Fruit fly (Drosophila melanogaster) whole organism, wandering third instar larva: ENCODE measurements around the gene sbr.

Source experiments
- Abd-B ChIP-seq: fragments of >200 bp; optimal IDR thresholded peaks from 2 replicates; lab custom pipeline; 2017; ENCODE audit warnings: missing biosample characterization, missing genetic modification characterization
- CG32264 ChIP-seq: fragments of 200-800 bp; sonication (Bioruptor generic); optimal IDR thresholded peaks from 2 replicates; lab custom pipeline; 2016; ENCODE audit warnings: missing biosample characterization, missing genetic modification characterization
- CG9705 ChIP-seq: fragments of 200-800 bp; sonication (Bioruptor generic); optimal IDR thresholded peaks from 2 replicates; lab custom pipeline; 2018; ENCODE audit warnings: missing biosample characterization, mild to moderate bottlenecking, missing genetic modification characterization
- CrebA ChIP-seq: fragments of 200-800 bp; sonication (Bioruptor generic); optimal IDR thresholded peaks from 2 replicates; lab custom pipeline; 2016; ENCODE audit warnings: missing biosample characterization, mild to moderate bottlenecking, missing genetic modification characterization, borderline replicate concordance
- Dfd ChIP-seq: fragments of >200 bp; optimal IDR thresholded peaks from 2 replicates; lab custom pipeline; 2017; ENCODE audit warnings: missing biosample characterization, missing genetic modification characterization
- Dif ChIP-seq: fragments of 200-275, 200-300 bp; sonication (Bioruptor generic); optimal IDR thresholded peaks from 2 replicates; lab custom pipeline; 2018; ENCODE audit warnings: missing biosample characterization, missing genetic modification characterization; ENCODE audit not compliant: partially characterized antibody
- GATAd ChIP-seq: sonication (Bioruptor generic); optimal IDR thresholded peaks from 2 replicates; lab custom pipeline; 2016; ENCODE audit warnings: missing biosample characterization, missing genetic modification characterization
- HLH106 ChIP-seq: fragments of 200-800 bp; optimal IDR thresholded peaks from 3 replicates; lab custom pipeline; 2019; ENCODE audit warnings: missing biosample characterization, mild to moderate bottlenecking, missing genetic modification characterization, moderate library complexity
- Hnf4 ChIP-seq: fragments of 200-800 bp; sonication (Bioruptor generic); optimal IDR thresholded peaks from 2 replicates; lab custom pipeline; 2016; ENCODE audit warnings: missing biosample characterization, mild to moderate bottlenecking, missing genetic modification characterization
- Hr78 ChIP-seq: fragments of >200 bp; optimal IDR thresholded peaks from 2 replicates; lab custom pipeline; 2017; ENCODE audit warnings: missing biosample characterization, missing genetic modification characterization
- Hr83 ChIP-seq: fragments of 200-300 bp; sonication (Bioruptor generic); optimal IDR thresholded peaks from 2 replicates; lab custom pipeline; 2016; ENCODE audit warnings: missing biosample characterization, mild to moderate bottlenecking, missing genetic modification characterization, moderate library complexity; ENCODE audit not compliant: poor library complexity, severe bottlenecking
- Jra ChIP-seq: sonication (Bioruptor generic); optimal IDR thresholded peaks from 2 replicates; lab custom pipeline; 2016; ENCODE audit warnings: missing biosample characterization, missing genetic modification characterization
- Mio ChIP-seq: sonication (Bioruptor generic); optimal IDR thresholded peaks from 2 replicates; lab custom pipeline; 2016; ENCODE audit warnings: missing biosample characterization, missing genetic modification characterization
- Myc ChIP-seq: fragments of >200 bp; optimal IDR thresholded peaks from 2 replicates; lab custom pipeline; 2017
- N ChIP-seq: fragments of >200 bp; optimal IDR thresholded peaks from 2 replicates; lab custom pipeline; 2018; ENCODE audit warnings: missing biosample characterization, missing external identifiers, missing genetic modification characterization
- OdsH ChIP-seq: fragments of 200-800 bp; sonication (Bioruptor generic); optimal IDR thresholded peaks from 2 replicates; lab custom pipeline; 2016; ENCODE audit warnings: missing biosample characterization, mild to moderate bottlenecking, missing genetic modification characterization
- Rel ChIP-seq, 2 experiments: fragments of 200-800 bp; sonication (Bioruptor generic) in 1 of 2; optimal IDR thresholded peaks; 2 replicates in 1 of 2; 3 replicates in 1 of 2; lab custom pipeline; 2016 to 2019; ENCODE audit warnings: mild to moderate bottlenecking in 2 of 2, missing biosample characterization in 2 of 2, missing genetic modification characterization in 2 of 2, moderate library complexity in 1 of 2
- Sp1 ChIP-seq: fragments of 200-800 bp; sonication (Bioruptor generic); optimal IDR thresholded peaks from 3 replicates; lab custom pipeline; 2019; ENCODE audit warnings: missing biosample characterization, mild to moderate bottlenecking, missing genetic modification characterization, moderate library complexity
- Vsx2 ChIP-seq: fragments of 200-300, 225-300 bp; sonication (Bioruptor generic); optimal IDR thresholded peaks from 2 replicates; lab custom pipeline; 2018; ENCODE audit warnings: missing biosample characterization, missing genetic modification characterization; ENCODE audit not compliant: partially characterized antibody
- br ChIP-seq: fragments of 200-800 bp; sonication (Bioruptor generic); optimal IDR thresholded peaks from 2 replicates; lab custom pipeline; 2016; ENCODE audit warnings: missing biosample characterization, missing genetic modification characterization
- brk ChIP-seq: fragments of 200-800 bp; sonication (Bioruptor generic); optimal IDR thresholded peaks from 2 replicates; lab custom pipeline; 2016; ENCODE audit warnings: missing biosample characterization, mild to moderate bottlenecking, missing genetic modification characterization
- dl ChIP-seq, 2 experiments: fragments of 175-275, 200-275 bp in 1 of 2; fragments of 200-275 bp in 1 of 2; sonication (Bioruptor generic); optimal IDR thresholded peaks; lab custom pipeline; 2018; ENCODE audit warnings: mild to moderate bottlenecking in 2 of 2, missing biosample characterization in 2 of 2, missing genetic modification characterization in 2 of 2, moderate library complexity in 2 of 2; ENCODE audit not compliant: partially characterized antibody in 2 of 2, insufficient read depth in 1 of 2
- dmrt93B ChIP-seq: fragments of 200-800 bp; sonication (Bioruptor generic); optimal IDR thresholded peaks from 2 replicates; lab custom pipeline; 2018; ENCODE audit warnings: missing biosample characterization, mild to moderate bottlenecking, missing genetic modification characterization
- dsf ChIP-seq: sonication (Bioruptor generic); optimal IDR thresholded peaks from 2 replicates; lab custom pipeline; 2016; ENCODE audit warnings: missing biosample characterization, missing genetic modification characterization, borderline replicate concordance
- ey ChIP-seq: fragments of 200-800 bp; sonication (Bioruptor generic); optimal IDR thresholded peaks from 2 replicates; lab custom pipeline; 2016; ENCODE audit warnings: missing biosample characterization, missing genetic modification characterization
- foxo ChIP-seq, 2 experiments: fragments of 200-800 bp; sonication (Bioruptor generic); optimal IDR thresholded peaks; 2 replicates in 1 of 2; 3 replicates in 1 of 2; lab custom pipeline; 2016 to 2017; ENCODE audit warnings: missing biosample characterization in 2 of 2, missing genetic modification characterization in 2 of 2
- fru ChIP-seq: fragments of 200-800 bp; sonication (Bioruptor generic); optimal IDR thresholded peaks from 3 replicates; lab custom pipeline; 2016; ENCODE audit warnings: missing biosample characterization, mild to moderate bottlenecking, missing genetic modification characterization
- h ChIP-seq: fragments of 200-800 bp; sonication (Bioruptor generic); optimal IDR thresholded peaks from 3 replicates; lab custom pipeline; 2016; ENCODE audit warnings: missing biosample characterization, mild to moderate bottlenecking, missing genetic modification characterization
- jim ChIP-seq: fragments of 175-275, 200-325 bp; sonication (Bioruptor generic); optimal IDR thresholded peaks from 2 replicates; lab custom pipeline; 2016; ENCODE audit warnings: missing biosample characterization, mild to moderate bottlenecking, missing genetic modification characterization
- lola ChIP-seq: fragments of >200 bp; optimal IDR thresholded peaks from 2 replicates; lab custom pipeline; 2017; ENCODE audit warnings: missing biosample characterization, missing genetic modification characterization
- pan ChIP-seq: fragments of >200 bp; optimal IDR thresholded peaks from 2 replicates; lab custom pipeline; 2017
- psq ChIP-seq: fragments of 200-800 bp; sonication (Bioruptor generic); optimal IDR thresholded peaks from 3 replicates; lab custom pipeline; 2017; ENCODE audit warnings: missing biosample characterization, mild to moderate bottlenecking, missing genetic modification characterization, moderate library complexity
- rgr ChIP-seq: fragments of 200-800 bp; sonication (Bioruptor generic); optimal IDR thresholded peaks from 3 replicates; lab custom pipeline; 2016; ENCODE audit warnings: missing biosample characterization, mild to moderate bottlenecking, missing genetic modification characterization
- sage ChIP-seq: fragments of 200-800 bp; sonication (Bioruptor generic); optimal IDR thresholded peaks from 2 replicates; lab custom pipeline; 2016; ENCODE audit warnings: missing biosample characterization, mild to moderate bottlenecking, missing genetic modification characterization
- sv ChIP-seq: fragments of 200-800 bp; sonication (Bioruptor generic); optimal IDR thresholded peaks from 3 replicates; lab custom pipeline; 2016; ENCODE audit warnings: missing biosample characterization, missing genetic modification characterization
- tai ChIP-seq: sonication (Bioruptor generic); optimal IDR thresholded peaks from 2 replicates; lab custom pipeline; 2016; ENCODE audit warnings: missing biosample characterization, missing genetic modification characterization
- usp ChIP-seq: fragments of >200 bp; optimal IDR thresholded peaks from 2 replicates; lab custom pipeline; 2017; ENCODE audit warnings: missing biosample characterization, missing genetic modification characterization
- woc ChIP-seq: sonication (Bioruptor generic); optimal IDR thresholded peaks from 2 replicates; lab custom pipeline; 2016; ENCODE audit warnings: missing biosample characterization, mild to moderate bottlenecking, missing genetic modification characterization

Gene sbr

DNA sequence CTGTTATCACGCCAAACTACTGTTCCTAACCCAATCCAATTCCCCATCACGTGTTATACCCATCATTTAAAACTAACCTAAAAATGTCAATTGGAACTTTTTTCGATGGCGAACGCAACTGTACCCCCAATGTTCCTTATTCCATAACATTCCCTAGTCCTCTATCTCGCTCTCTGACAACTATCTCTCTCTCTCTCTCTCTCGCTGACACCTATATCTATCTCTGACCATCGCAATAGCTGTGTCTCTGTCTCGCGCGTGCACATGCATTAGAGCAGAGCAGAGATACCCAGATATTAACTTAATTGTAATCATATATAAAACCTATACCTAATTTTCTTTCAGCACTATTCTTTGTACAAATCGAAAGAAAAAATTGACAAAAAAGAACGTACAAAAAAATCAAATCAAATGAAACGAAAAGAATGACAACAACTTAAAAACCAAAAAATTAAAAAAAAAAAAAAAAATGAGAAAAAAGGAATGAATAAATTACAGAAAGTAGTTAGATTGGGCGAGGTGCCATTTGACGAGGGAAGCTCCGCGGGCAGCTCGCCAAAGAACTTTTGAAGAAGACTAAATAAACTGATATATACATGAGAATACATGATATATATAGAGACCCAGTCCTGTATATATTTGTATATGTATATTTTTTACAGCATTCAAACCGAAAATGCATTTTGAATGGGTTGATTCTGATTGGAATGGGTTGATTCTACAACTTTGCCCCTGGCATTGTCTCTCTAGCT, 18.9 kb upstream of the sbr start:
- TF ChIP-seq Hr78 (GFP tag; lab: Kevin White, UChicago), result no peak
- TF ChIP-seq usp (GFP tag; lab: Kevin White, UChicago), result no peak
- no peak for TF ChIP-seq Abd-B (GFP tag; lab: Kevin White, UChicago)
- TF ChIP-seq N, result no peak
- no peak for TF ChIP-seq woc (GFP tag; lab: Kevin White, UChicago)
- TF ChIP-seq CG9705 (GFP tag; lab: Kevin White, UChicago), result no peak
- no peak for TF ChIP-seq pan (lab: Kevin White, UChicago)
- TF ChIP-seq GATAd (GFP tag; lab: Kevin White, UChicago), result no peak
- no peak for TF ChIP-seq foxo (GFP tag; optimal IDR thresholded peaks at IDR 0.05; lab: Kevin White, UChicago)
- no peak for TF ChIP-seq Sp1
- TF ChIP-seq fru (GFP tag; lab: Kevin White, UChicago), result no peak
- no peak for TF ChIP-seq h (GFP tag; lab: Kevin White, UChicago)

DNA sequence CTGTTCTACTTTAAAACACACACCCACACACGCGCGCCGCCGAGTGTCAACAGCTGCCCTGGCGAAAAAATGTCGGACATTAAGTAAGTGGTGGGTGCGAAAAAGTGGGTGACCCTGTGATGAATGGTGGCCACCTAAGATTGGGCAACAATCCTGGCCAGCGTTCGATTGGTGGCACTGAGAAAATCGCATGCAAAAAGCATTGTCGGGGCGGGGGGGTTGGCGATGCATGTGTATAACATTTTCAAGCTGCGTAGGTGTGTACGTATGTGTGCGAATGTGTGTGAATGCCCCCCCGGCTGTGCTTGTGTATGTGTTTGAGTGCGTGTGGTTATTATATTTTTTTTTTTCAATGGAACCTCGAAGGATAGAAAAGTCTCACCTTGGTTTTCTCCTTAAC, 11.0 kb upstream of the sbr start:
- TF ChIP-seq pan (lab: Kevin White, UChicago), result no peak
- no peak for TF ChIP-seq Abd-B (GFP tag; lab: Kevin White, UChicago)
- TF ChIP-seq CrebA (GFP tag; lab: Kevin White, UChicago), result no peak
- no peak for TF ChIP-seq HLH106 (tag; lab: Kevin White, UChicago)
- TF ChIP-seq N, result peak; percentile 58

- TF ChIP-seq woc (GFP tag; lab: Kevin White, UChicago), result peak; percentile 42
- no peak for TF ChIP-seq pan (lab: Kevin White, UChicago)
- no peak for TF ChIP-seq dsf (GFP tag; lab: Kevin White, UChicago)
- TF ChIP-seq Abd-B (GFP tag; lab: Kevin White, UChicago), result no peak
- TF ChIP-seq CrebA (GFP tag; lab: Kevin White, UChicago), result no peak
- TF ChIP-seq Myc (lab: Kevin White, UChicago), result peak; percentile 16
- TF ChIP-seq Sp1, result peak; percentile 41
- TF ChIP-seq rgr (GFP tag; lab: Kevin White, UChicago), result peak; percentile 69
- TF ChIP-seq HLH106 (tag; lab: Kevin White, UChicago), result peak; percentile 58
- TF ChIP-seq Mio (GFP tag; lab: Kevin White, UChicago), result no peak
- TF ChIP-seq h (GFP tag; lab: Kevin White, UChicago), result peak; percentile 62
- no peak for TF ChIP-seq tai (GFP tag; lab: Kevin White, UChicago)
- peak; percentile 25 for TF ChIP-seq br (GFP tag; lab: Kevin White, UChicago)
- TF ChIP-seq CG32264 (GFP tag; lab: Kevin White, UChicago), result no peak
- TF ChIP-seq fru (GFP tag; lab: Kevin White, UChicago), result peak; percentile 55
- no peak for TF ChIP-seq Vsx2 (GFP tag; lab: Kevin White, UChicago)
- TF ChIP-seq Dfd (GFP tag; lab: Kevin White, UChicago), result no peak
- TF ChIP-seq N, result no peak
- no peak for TF ChIP-seq lola
- TF ChIP-seq dl (GFP tag; optimal IDR thresholded peaks at IDR 0.05; lab: Kevin White, UChicago; ENCODE audit: insufficient read depth in 1 of 2, partially characterized antibody in 2 of 2), result no peak
- no peak for TF ChIP-seq jim (GFP tag; lab: Kevin White, UChicago)
- TF ChIP-seq dmrt93B (GFP tag; lab: Kevin White, UChicago), result no peak
- TF ChIP-seq ey (GFP tag; lab: Kevin White, UChicago), result peak; percentile 63
- peak; percentile 39 for TF ChIP-seq psq (GFP tag; lab: Kevin White, UChicago)
- peak in 1 of 2 experiments; percentile 72 for TF ChIP-seq foxo (GFP tag; optimal IDR thresholded peaks at IDR 0.05; lab: Kevin White, UChicago)
- TF ChIP-seq usp (GFP tag; lab: Kevin White, UChicago), result no peak
- peak; percentile 9 for TF ChIP-seq GATAd (GFP tag; lab: Kevin White, UChicago)
- peak; percentile 57 for TF ChIP-seq CG9705 (GFP tag; lab: Kevin White, UChicago)
- TF ChIP-seq brk (GFP tag; lab: Kevin White, UChicago), result no peak
- peak; percentile 30 for TF ChIP-seq Hr83
- peak; percentile 7 for TF ChIP-seq OdsH (GFP tag; lab: Kevin White, UChicago)
- no peak for TF ChIP-seq sage (GFP tag; lab: Kevin White, UChicago)
- no peak for TF ChIP-seq Hnf4
- peak; percentile 42 for TF ChIP-seq sv
- no peak for TF ChIP-seq Rel (GFP tag; optimal IDR thresholded peaks at IDR 0.05; lab: Kevin White, UChicago)
- peak; percentile 73 for TF ChIP-seq Rel (tag; optimal IDR thresholded peaks at IDR 0.05; lab: Kevin White, UChicago)
- no peak for TF ChIP-seq Jra
- TF ChIP-seq Dif (GFP tag; lab: Kevin White, UChicago), result no peak
- TF ChIP-seq Hr78 (GFP tag; lab: Kevin White, UChicago), result no peak
- TF ChIP-seq, all 38 proteins: peak for 17
These were observed 10.5 kb upstream of the sbr start, which contains the start of the genes sofe and CG2186 for dm6 chrX:10857376-10857775. sofe (minus strand) TSS chrX:10857413. CG2186 (plus strand) TSS chrX:10857655.
